Fruit fly (Drosophila melanogaster) whole organism, pupa: ENCODE results near the gene sing.

Experiments
- CG10348 ChIP-seq: fragments of 200-800 bp; sonication (Bioruptor generic); IDR thresholded peaks from 2 replicates; pipeline ENCODE4 v1.3.6; 2022; ENCODE audit warnings: missing biosample characterization, missing genetic modification characterization
- CG13204 ChIP-seq: fragments of 200-800 bp; sonication (Bioruptor generic); optimal IDR thresholded peaks from 2 replicates; lab custom pipeline; 2018; ENCODE audit warnings: missing biosample characterization, mild to moderate bottlenecking, missing genetic modification characterization, moderate library complexity
- CG15710 ChIP-seq: fragments of 200-800 bp; sonication (Bioruptor generic); optimal IDR thresholded peaks from 2 replicates; lab custom pipeline; 2018; ENCODE audit warnings: missing biosample characterization, mild to moderate bottlenecking, missing genetic modification characterization, moderate library complexity
- CG17806 ChIP-seq: fragments of 200-800 bp; sonication (Bioruptor generic); optimal IDR thresholded peaks from 2 replicates; lab custom pipeline; 2018; ENCODE audit warnings: missing biosample characterization, mild to moderate bottlenecking, missing genetic modification characterization, moderate library complexity
- CG34367 ChIP-seq: fragments of 200-800 bp; sonication (Bioruptor generic); optimal IDR thresholded peaks from 2 replicates; lab custom pipeline; 2018; ENCODE audit warnings: missing biosample characterization, mild to moderate bottlenecking, missing genetic modification characterization
- CG9948 ChIP-seq: fragments of 200-800 bp; sonication (Bioruptor generic); optimal IDR thresholded peaks from 2 replicates; lab custom pipeline; 2018; ENCODE audit warnings: missing biosample characterization, mild to moderate bottlenecking, missing genetic modification characterization, moderate library complexity
- D1 ChIP-seq: fragments of 200-800 bp; sonication (Bioruptor generic); optimal IDR thresholded peaks from 2 replicates; lab custom pipeline; 2018; ENCODE audit warnings: missing biosample characterization, mild to moderate bottlenecking, missing genetic modification characterization, moderate library complexity
- Ets98B ChIP-seq: fragments of 200-800 bp; sonication (Bioruptor generic); IDR thresholded peaks from 2 replicates; pipeline ENCODE4 v1.3.6; 2022; ENCODE audit warnings: missing biosample characterization, missing genetic modification characterization
- Snoo ChIP-seq: fragments of 200-800 bp; sonication (Bioruptor generic); optimal IDR thresholded peaks from 3 replicates; lab custom pipeline; 2017; ENCODE audit warnings: missing biosample characterization, mild to moderate bottlenecking, missing genetic modification characterization, inconsistent platforms
- rn ChIP-seq: fragments of 200-800 bp; sonication (Bioruptor generic); IDR thresholded peaks from 2 replicates; pipeline ENCODE4 v1.3.6; 2022; ENCODE audit warnings: missing biosample characterization, missing genetic modification characterization

dm6 chrX:16697882-16698571, 18.9 kb downstream of the sing start:
- TF ChIP-seq CG17806 (tag; lab: Kevin White, UChicago) (no peak), Ets98B (GFP tag; lab: Robert Waterston, UW) (no peak), Snoo (tag; lab: Kevin White, UChicago) (no peak), CG13204 (GFP tag; lab: Kevin White, UChicago) (no peak), CG10348 (GFP tag; lab: Robert Waterston, UW) (no peak), D1 (tag; lab: Kevin White, UChicago) (no peak), CG34367 (tag; lab: Kevin White, UChicago) (no peak), CG9948 (tag; lab: Kevin White, UChicago) (no peak), rn (GFP tag; lab: Robert Waterston, UW) (no peak), CG15710 (tag; lab: Kevin White, UChicago) (no peak)
